Worm (Caenorhabditis elegans) whole organism, L4 larva: Measurements from ENCODE around the gene bath-37.

ENCODE experiments used
- D1046.2 ChIP-seq: fragments of 200-800 bp; sonication (Bioruptor generic); IDR thresholded peaks from 2 replicates; pipeline ENCODE4 v1.3.6; 2022; ENCODE audit warnings: missing genetic modification characterization, missing compliant biosample characterization
- F10B5.3 ChIP-seq: sonication (generic microtip); optimal IDR thresholded peaks from 2 replicates; lab custom pipeline; 2016; ENCODE audit warnings: mild to moderate bottlenecking, missing genetic modification characterization, missing compliant biosample characterization
- F26F4.8 ChIP-seq: fragments of 200-800 bp; sonication (Bioruptor generic); conservative IDR thresholded peaks from 2 replicates; pipeline ENCODE4 v1.3.6; 2022; ENCODE audit warnings: missing genetic modification characterization, missing compliant biosample characterization
- F49E8.2 ChIP-seq: sonication (generic microtip); optimal IDR thresholded peaks from 2 replicates; lab custom pipeline; 2016; ENCODE audit warnings: missing compliant biosample characterization, mild to moderate bottlenecking, missing genetic modification characterization, borderline replicate concordance
- R02D3.7 ChIP-seq: fragments of 150-350 bp; sonication (generic microtip); optimal IDR thresholded peaks from 3 replicates; lab custom pipeline; 2014; ENCODE audit warnings: missing biosample characterization, missing genetic modification characterization
- T20F7.1 ChIP-seq: fragments of 200-800 bp; sonication (Bioruptor generic); optimal IDR thresholded peaks from 2 replicates; lab custom pipeline; 2018; ENCODE audit warnings: mild to moderate bottlenecking, missing genetic modification characterization, missing compliant biosample characterization
- Y48G9A.11 ChIP-seq: fragments of 200-800 bp; sonication (Bioruptor generic); IDR thresholded peaks from 2 replicates; pipeline ENCODE4 v1.3.6; 2022; ENCODE audit warnings: missing genetic modification reagents, missing genetic modification characterization, missing compliant biosample characterization
- Y75B8A.6 ChIP-seq: fragments of 200-800 bp; sonication (Bioruptor generic); IDR thresholded peaks from 2 replicates; pipeline ENCODE4 v1.3.6; 2022; ENCODE audit warnings: missing genetic modification reagents, missing genetic modification characterization, missing compliant biosample characterization
- ZK546.5 ChIP-seq, 2 experiments: sonication (generic microtip); optimal IDR thresholded peaks; 2 replicates each; lab custom pipeline; 2017; ENCODE audit warnings: missing biosample characterization in 2 of 2, missing genetic modification characterization in 2 of 2
- aha-1 ChIP-seq: fragments of 150-350 bp; peaks from one replicate; lab custom pipeline; 2014; ENCODE audit warnings: missing biosample characterization, missing genetic modification characterization
- ceh-20 ChIP-seq: fragments of 200-800 bp; sonication (Bioruptor generic); IDR thresholded peaks from 2 replicates; pipeline ENCODE4 v1.3.6; 2022; ENCODE audit warnings: missing genetic modification reagents, missing genetic modification characterization, missing compliant biosample characterization
- ceh-62 ChIP-seq: sonication (generic microtip); optimal IDR thresholded peaks from 2 replicates; lab custom pipeline; 2017; ENCODE audit warnings: missing biosample characterization, missing genetic modification characterization
- ceh-82 ChIP-seq: sonication (generic microtip); optimal IDR thresholded peaks from 2 replicates; lab custom pipeline; 2017; ENCODE audit warnings: missing biosample characterization, missing genetic modification characterization
- ctbp-1 ChIP-seq: fragments of 200-800 bp; sonication (Bioruptor generic); IDR thresholded peaks from 2 replicates; pipeline ENCODE4 v1.3.6; 2022; ENCODE audit warnings: missing genetic modification reagents, missing genetic modification characterization, missing compliant biosample characterization
- daf-12 ChIP-seq: fragments of 150-350 bp; optimal IDR thresholded peaks from 2 replicates; lab custom pipeline; 2014; ENCODE audit warnings: missing biosample characterization, missing genetic modification reagents, missing genetic modification characterization
- daf-8 ChIP-seq: fragments of 200-800 bp; sonication (Bioruptor generic); IDR thresholded peaks from 2 replicates; pipeline ENCODE4 v1.3.6; 2022; ENCODE audit warnings: missing genetic modification characterization, missing compliant biosample characterization
- dmd-8 ChIP-seq: fragments of 200-800 bp; sonication (Bioruptor generic); IDR thresholded peaks from 2 replicates; pipeline ENCODE4 v1.3.6; 2022; ENCODE audit warnings: missing genetic modification characterization, missing compliant biosample characterization
- egl-27 ChIP-seq: sonication (generic microtip); optimal IDR thresholded peaks from 3 replicates; lab custom pipeline; 2017; ENCODE audit warnings: missing biosample characterization, missing genetic modification reagents, missing genetic modification characterization
- egl-43 ChIP-seq: fragments of 200-800 bp; sonication (Bioruptor generic); IDR thresholded peaks from 2 replicates; pipeline ENCODE4 v1.3.6; 2022; ENCODE audit warnings: missing genetic modification reagents, missing genetic modification characterization, missing compliant biosample characterization
- gei-8 ChIP-seq: fragments of 200-800 bp; sonication (Bioruptor generic); optimal IDR thresholded peaks from 2 replicates; lab custom pipeline; 2018; ENCODE audit warnings: mild to moderate bottlenecking, missing genetic modification characterization, missing compliant biosample characterization
- hmg-1.1 ChIP-seq: fragments of 200-800 bp; sonication (Bioruptor generic); IDR thresholded peaks from 2 replicates; pipeline ENCODE4 v1.3.6; 2022; ENCODE audit warnings: missing genetic modification reagents, missing genetic modification characterization, missing compliant biosample characterization
- lim-7 ChIP-seq: fragments of 200-800 bp; sonication (Bioruptor generic); IDR thresholded peaks from 2 replicates; pipeline ENCODE4 v1.3.6; 2022; ENCODE audit warnings: missing genetic modification characterization, missing compliant biosample characterization
- lin-13 ChIP-seq: fragments of 150-350 bp; optimal IDR thresholded peaks from 2 replicates; lab custom pipeline; 2014; ENCODE audit warnings: missing biosample characterization, missing genetic modification reagents, missing genetic modification characterization
- lin-29 ChIP-seq: fragments of 200-800 bp; sonication (Bioruptor generic); IDR thresholded peaks from 2 replicates; pipeline ENCODE4 v1.3.6; 2022; ENCODE audit warnings: missing genetic modification reagents, missing genetic modification characterization, missing compliant biosample characterization
- lin-39 ChIP-seq: fragments of 150-350 bp; optimal IDR thresholded peaks from 2 replicates; lab custom pipeline; 2014; ENCODE audit warnings: missing biosample characterization, missing genetic modification reagents, missing genetic modification characterization
- lir-3 ChIP-seq: sonication (generic microtip); optimal IDR thresholded peaks from 2 replicates; lab custom pipeline; 2016; ENCODE audit warnings: mild to moderate bottlenecking, missing genetic modification characterization, missing compliant biosample characterization
- lsy-2 ChIP-seq, 2 experiments: fragments of 150-350 bp in 1 of 2; sonication (generic microtip) in 1 of 2; optimal IDR thresholded peaks; 2 replicates each; lab custom pipeline; 2014 to 2017; ENCODE audit warnings: missing biosample characterization in 2 of 2, missing genetic modification characterization in 2 of 2
- mdl-1 ChIP-seq, 2 experiments: fragments of 150-350 bp in 1 of 2; sonication (generic microtip) in 1 of 2; optimal IDR thresholded peaks; 2 replicates each; lab custom pipeline; 2014 to 2017; ENCODE audit warnings: missing biosample characterization in 2 of 2, missing genetic modification characterization in 2 of 2
- mep-1 ChIP-seq: fragments of 150-350 bp; sonication (generic microtip); optimal IDR thresholded peaks from 3 replicates; lab custom pipeline; 2014; ENCODE audit warnings: missing biosample characterization, missing genetic modification characterization
- nhr-111 ChIP-seq: fragments of 200-800 bp; sonication (Bioruptor generic); optimal IDR thresholded peaks from 2 replicates; lab custom pipeline; 2018; ENCODE audit warnings: mild to moderate bottlenecking, missing genetic modification characterization, missing compliant biosample characterization
- nhr-28 ChIP-seq: fragments of 150-350 bp; optimal IDR thresholded peaks from 2 replicates; lab custom pipeline; 2014; ENCODE audit warnings: missing biosample characterization, missing genetic modification characterization
- nhr-42 ChIP-seq: fragments of 200-800 bp; sonication (Bioruptor generic); IDR thresholded peaks from 2 replicates; pipeline ENCODE4 v1.3.6; 2022; ENCODE audit warnings: missing genetic modification characterization, missing compliant biosample characterization
- nhr-48 ChIP-seq: sonication (generic microtip); optimal IDR thresholded peaks from 2 replicates; lab custom pipeline; 2016; ENCODE audit warnings: mild to moderate bottlenecking, missing genetic modification characterization, missing compliant biosample characterization
- nhr-6 ChIP-seq: fragments of 150-350 bp; optimal IDR thresholded peaks from 2 replicates; lab custom pipeline; 2014; ENCODE audit warnings: missing biosample characterization, missing genetic modification characterization
- nhr-76 ChIP-seq: fragments of 150-350 bp; optimal IDR thresholded peaks from 2 replicates; lab custom pipeline; 2014; ENCODE audit warnings: missing biosample characterization, missing genetic modification characterization
- pha-4 ChIP-seq, 2 experiments: fragments of 150-350 bp in 1 of 2; fragments of 200-800 bp in 1 of 2; sonication (Bioruptor generic) in 1 of 2; IDR thresholded peaks in 1 of 2; optimal IDR thresholded peaks in 1 of 2; 2 replicates each; pipeline versions ENCODE4 v1.3.6 to Lab custom; 2014 to 2022; ENCODE audit warnings: missing genetic modification characterization in 2 of 2, missing genetic modification reagents in 2 of 2, missing biosample characterization in 1 of 2, missing compliant biosample characterization in 1 of 2
- php-3 ChIP-seq: fragments of 200-800 bp; sonication (Bioruptor generic); IDR thresholded peaks from 2 replicates; pipeline ENCODE4 v1.3.6; 2022; ENCODE audit warnings: missing genetic modification reagents, missing genetic modification characterization, missing compliant biosample characterization
- rbr-2 ChIP-seq: sonication (generic microtip); optimal IDR thresholded peaks from 2 replicates; lab custom pipeline; 2016; ENCODE audit warnings: missing genotype, missing genetic modification characterization, missing compliant biosample characterization
- saeg-2 ChIP-seq: fragments of 200-800 bp; sonication (Bioruptor generic); IDR thresholded peaks from 2 replicates; pipeline ENCODE4 v1.3.6; 2022; ENCODE audit warnings: missing genetic modification reagents, missing genetic modification characterization, missing compliant biosample characterization
- set-16 ChIP-seq: fragments of 200-800 bp; sonication (Bioruptor generic); IDR thresholded peaks from 2 replicates; pipeline ENCODE4 v1.3.6; 2022; ENCODE audit warnings: missing genetic modification reagents, missing genetic modification characterization, missing compliant biosample characterization
- snpc-1.2 ChIP-seq: fragments of 200-800 bp; sonication (Bioruptor generic); IDR thresholded peaks from 2 replicates; pipeline ENCODE4 v1.3.6; 2022; ENCODE audit warnings: missing genetic modification reagents, missing genetic modification characterization, missing compliant biosample characterization
- snpc-4 ChIP-seq: fragments of 150-350 bp; optimal IDR thresholded peaks from 2 replicates; lab custom pipeline; 2014; ENCODE audit warnings: missing biosample characterization, missing genetic modification characterization
- tag-97 ChIP-seq: fragments of 200-800 bp; sonication (Bioruptor generic); IDR thresholded peaks from 2 replicates; pipeline ENCODE4 v1.3.6; 2022; ENCODE audit warnings: missing genetic modification characterization, missing compliant biosample characterization
- tra-1 ChIP-seq: fragments of 200-800 bp; sonication (Bioruptor generic); IDR thresholded peaks from 2 replicates; pipeline ENCODE4 v1.3.6; 2022; ENCODE audit warnings: missing genetic modification reagents, missing genetic modification characterization, missing compliant biosample characterization
- vab-7 ChIP-seq: fragments of 200-800 bp; sonication (Bioruptor generic); IDR thresholded peaks from 2 replicates; pipeline ENCODE4 v1.3.6; 2022; ENCODE audit warnings: missing genetic modification reagents, missing genetic modification characterization, missing compliant biosample characterization
- zip-11 ChIP-seq: fragments of 200-800 bp; sonication (Bioruptor generic); IDR thresholded peaks from 2 replicates; pipeline ENCODE4 v1.3.6; 2022; ENCODE audit warnings: missing genetic modification characterization, missing compliant biosample characterization
- ztf-11 ChIP-seq: fragments of 150-350 bp; optimal IDR thresholded peaks from 2 replicates; lab custom pipeline; 2014; ENCODE audit warnings: missing biosample characterization, missing genetic modification characterization

The bath-37 gene

DNA sequence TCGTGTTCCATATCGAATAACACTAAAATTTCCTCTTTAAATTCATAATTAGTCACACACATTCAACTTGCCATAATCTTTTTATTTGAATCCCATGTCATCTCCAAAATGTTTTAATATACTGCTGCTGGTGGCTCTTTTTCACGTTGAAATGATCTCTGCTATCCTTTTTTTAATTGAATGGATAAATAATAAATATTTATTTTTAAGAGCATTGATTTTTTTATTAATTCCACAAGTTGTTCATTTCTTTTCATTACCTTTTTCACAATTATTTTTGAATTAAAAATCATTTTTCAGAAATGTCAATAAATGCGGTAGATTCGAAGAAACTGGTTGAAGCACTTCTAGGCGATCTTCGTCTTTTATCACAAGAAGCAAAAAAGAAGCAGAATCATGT, 27.8 kb downstream of the bath-37 start, which contains the start of gene mon-2:
mon-2 (plus strand) TSS at position 301 of the 400 bp plus-strand sequence.
- TF ChIP-seq ceh-62 (tag; lab: Kevin White, UChicago) (no peak), R02D3.7 (tag; lab: Kevin White, UChicago) (no peak), snpc-4 (tag; lab: Kevin White, UChicago) (no peak), vab-7 (GFP tag; lab: Robert Waterston, UW) (no peak), nhr-42 (GFP tag; lab: Robert Waterston, UW) (no peak), lim-7 (GFP tag; lab: Robert Waterston, UW) (no peak), php-3 (no peak), nhr-111 (GFP tag; lab: Kevin White, UChicago) (no peak), nhr-48 (no peak), saeg-2 (GFP tag; lab: Robert Waterston, UW) (no peak), lin-29 (GFP tag; lab: Robert Waterston, UW) (no peak), lir-3 (tag; lab: Kevin White, UChicago) (no peak), ceh-82 (tag; lab: Kevin White, UChicago) (no peak), T20F7.1 (GFP tag; lab: Kevin White, UChicago) (no peak)

DNA sequence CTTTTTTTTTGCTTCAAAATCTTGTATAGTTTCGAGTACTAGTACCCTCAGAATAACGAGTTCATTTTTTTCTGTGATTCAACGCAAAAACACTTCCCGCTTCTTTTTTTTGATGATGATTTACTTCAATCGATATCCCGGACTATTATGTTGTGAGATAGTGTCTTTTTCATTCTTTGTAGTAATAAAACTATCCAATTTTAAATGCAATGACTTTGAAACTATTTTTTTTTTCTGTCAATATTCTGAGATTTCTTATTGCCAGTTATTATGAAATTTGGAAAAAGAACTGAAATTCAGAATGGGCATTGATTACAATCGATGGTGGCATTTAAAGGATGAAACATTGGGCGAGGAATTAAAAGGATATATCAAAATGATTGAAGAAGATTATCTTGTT, 36.9 kb downstream of the bath-37 start, which contains the start of gene M18.3:
M18.3 (plus strand) TSS at position 301 of the 400 bp plus-strand sequence.
- TF ChIP-seq snpc-1.2 (GFP tag; lab: Robert Waterston, UW) (no peak), lim-7 (GFP tag; lab: Robert Waterston, UW) (no peak), D1046.2 (GFP tag; lab: Robert Waterston, UW) (no peak), ceh-62 (tag; lab: Kevin White, UChicago) (no peak), egl-27 (tag; lab: Kevin White, UChicago) (no peak), lin-13 (GFP tag; lab: Kevin White, UChicago) (no peak), Y48G9A.11 (GFP tag; lab: Robert Waterston, UW) (no peak), daf-8 (no peak), zip-11 (GFP tag; lab: Robert Waterston, UW) (no peak), ztf-11 (tag; lab: Kevin White, UChicago) (no peak), nhr-42 (GFP tag; lab: Robert Waterston, UW) (no peak), set-16 (GFP tag; lab: Robert Waterston, UW) (no peak), hmg-1.1 (no peak), daf-12 (no peak), lir-3 (tag; lab: Kevin White, UChicago) (no peak), lin-39 (tag; lab: Kevin White, UChicago) (no peak), gei-8 (no peak), Y75B8A.6 (GFP tag; lab: Robert Waterston, UW) (no peak), nhr-6 (tag; lab: Kevin White, UChicago) (no peak)

DNA sequence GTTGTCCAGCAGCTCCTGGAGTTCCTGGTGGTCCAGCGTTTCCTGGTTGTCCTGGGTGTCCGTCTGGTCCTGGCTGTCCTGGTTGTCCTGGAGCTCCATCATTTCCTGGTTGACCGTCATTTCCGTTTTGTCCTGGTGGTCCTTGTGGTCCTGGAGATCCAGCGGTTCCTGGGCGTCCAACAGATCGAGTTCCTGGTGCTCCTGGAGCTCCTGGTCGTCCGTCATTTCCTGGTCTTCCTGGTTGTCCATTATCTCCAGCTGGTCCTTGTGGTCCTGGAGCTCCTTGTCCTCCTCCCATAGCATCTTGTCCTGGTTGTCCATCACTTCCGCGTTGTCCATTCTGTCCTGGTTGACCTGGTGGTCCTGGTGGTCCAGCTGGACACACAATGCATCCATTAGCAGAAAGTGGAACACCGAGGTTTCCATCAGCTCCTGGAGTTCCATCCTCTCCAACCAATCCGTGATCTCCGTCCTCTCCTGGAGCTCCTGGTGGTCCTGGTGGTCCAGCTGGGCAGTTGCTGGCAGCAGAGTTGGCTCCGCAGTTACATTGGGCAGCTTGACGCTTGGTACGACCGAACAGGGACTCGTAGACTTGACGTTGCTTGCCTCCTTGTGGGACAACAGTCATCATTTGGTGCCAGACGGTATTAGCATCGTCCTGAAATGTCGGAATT, 40.4 kb downstream of the bath-37 start:
- TF ChIP-seq ctbp-1 (GFP tag; lab: Robert Waterston, UW) (no peak; the same call in 1 of the 2 replicates), ceh-20 (GFP tag; lab: Robert Waterston, UW) (no peak), nhr-28 (tag; lab: Kevin White, UChicago) (no peak), mdl-1 (tag; optimal IDR thresholded peaks at IDR 0.05; lab: Kevin White, UChicago) (no peak), F10B5.3 (tag; lab: Kevin White, UChicago) (no peak), set-16 (GFP tag; lab: Robert Waterston, UW) (peak; percentile 82), tra-1 (GFP tag; lab: Robert Waterston, UW) (0 out of 2 replicates have a peak, but pooled peaks have one; percentile 20), ceh-82 (tag; lab: Kevin White, UChicago) (no peak), lsy-2 (tag; optimal IDR thresholded peaks at IDR 0.05; lab: Kevin White, UChicago) (no peak), vab-7 (GFP tag; lab: Robert Waterston, UW) (no peak), F49E8.2 (no peak), ZK546.5 (tag; optimal IDR thresholded peaks at IDR 0.05; lab: Kevin White, UChicago) (no peak), F26F4.8 (GFP tag; lab: Robert Waterston, UW) (no peak), aha-1 (tag; lab: Kevin White, UChicago) (no peak), nhr-42 (GFP tag; lab: Robert Waterston, UW) (no peak), nhr-76 (tag; lab: Kevin White, UChicago) (no peak), pha-4 (GFP tag; IDR thresholded peaks at IDR 0.05; lab: Robert Waterston, UW) (no peak), pha-4 (tag; optimal IDR thresholded peaks at IDR 0.05; lab: Kevin White, UChicago) (no peak), tag-97 (GFP tag; lab: Robert Waterston, UW) (no peak), mep-1 (tag; lab: Kevin White, UChicago) (no peak), lim-7 (GFP tag; lab: Robert Waterston, UW) (no peak), rbr-2 (tag; lab: Kevin White, UChicago) (no peak), dmd-8 (GFP tag; lab: Robert Waterston, UW) (no peak), Y75B8A.6 (GFP tag; lab: Robert Waterston, UW) (no peak), R02D3.7 (tag; lab: Kevin White, UChicago) (no peak), egl-43 (peak; percentile 49; the same call in 1 of the 2 replicates)
